Worm (Caenorhabditis elegans) whole organism, L4 larva: ENCODE results near the gene sedl-1.

Source experiments
- D1046.2 ChIP-seq: fragments of 200-800 bp; sonication (Bioruptor generic); IDR thresholded peaks from 2 replicates; pipeline ENCODE4 v1.3.6; 2022; ENCODE audit warnings: missing genetic modification characterization, missing compliant biosample characterization
- F10B5.3 ChIP-seq: sonication (generic microtip); optimal IDR thresholded peaks from 2 replicates; lab custom pipeline; 2016; ENCODE audit warnings: mild to moderate bottlenecking, missing genetic modification characterization, missing compliant biosample characterization
- F26F4.8 ChIP-seq: fragments of 200-800 bp; sonication (Bioruptor generic); conservative IDR thresholded peaks from 2 replicates; pipeline ENCODE4 v1.3.6; 2022; ENCODE audit warnings: missing genetic modification characterization, missing compliant biosample characterization
- F49E8.2 ChIP-seq: sonication (generic microtip); optimal IDR thresholded peaks from 2 replicates; lab custom pipeline; 2016; ENCODE audit warnings: missing compliant biosample characterization, mild to moderate bottlenecking, missing genetic modification characterization, borderline replicate concordance
- R02D3.7 ChIP-seq: fragments of 150-350 bp; sonication (generic microtip); optimal IDR thresholded peaks from 3 replicates; lab custom pipeline; 2014; ENCODE audit warnings: missing biosample characterization, missing genetic modification characterization
- Y105C5A.15 ChIP-seq: fragments of 200-800 bp; sonication (Bioruptor generic); IDR thresholded peaks from 2 replicates; pipeline ENCODE4 v1.3.6; 2022; ENCODE audit warnings: missing genetic modification characterization, missing compliant biosample characterization
- Y48G9A.11 ChIP-seq: fragments of 200-800 bp; sonication (Bioruptor generic); IDR thresholded peaks from 2 replicates; pipeline ENCODE4 v1.3.6; 2022; ENCODE audit warnings: missing genetic modification reagents, missing genetic modification characterization, missing compliant biosample characterization
- Y75B8A.6 ChIP-seq: fragments of 200-800 bp; sonication (Bioruptor generic); IDR thresholded peaks from 2 replicates; pipeline ENCODE4 v1.3.6; 2022; ENCODE audit warnings: missing genetic modification reagents, missing genetic modification characterization, missing compliant biosample characterization
- ZK337.2 ChIP-seq: fragments of 200-800 bp; sonication (Bioruptor generic); IDR thresholded peaks from 2 replicates; pipeline ENCODE4 v1.3.6; 2022; ENCODE audit warnings: missing genetic modification reagents, missing genetic modification characterization, missing compliant biosample characterization
- ZK546.5 ChIP-seq, 2 experiments: sonication (generic microtip); optimal IDR thresholded peaks; 2 replicates each; lab custom pipeline; 2017; ENCODE audit warnings: missing biosample characterization in 2 of 2, missing genetic modification characterization in 2 of 2
- aha-1 ChIP-seq: fragments of 150-350 bp; peaks from one replicate; lab custom pipeline; 2014; ENCODE audit warnings: missing biosample characterization, missing genetic modification characterization
- ceh-28 ChIP-seq: fragments of 150-350 bp; optimal IDR thresholded peaks from 2 replicates; lab custom pipeline; 2014; ENCODE audit warnings: missing biosample characterization, missing genetic modification reagents, missing genetic modification characterization
- ceh-62 ChIP-seq: sonication (generic microtip); optimal IDR thresholded peaks from 2 replicates; lab custom pipeline; 2017; ENCODE audit warnings: missing biosample characterization, missing genetic modification characterization
- ceh-82 ChIP-seq: sonication (generic microtip); optimal IDR thresholded peaks from 2 replicates; lab custom pipeline; 2017; ENCODE audit warnings: missing biosample characterization, missing genetic modification characterization
- cey-2 ChIP-seq: sonication (generic microtip); optimal IDR thresholded peaks from 3 replicates; lab custom pipeline; 2017; ENCODE audit warnings: missing genetic modification characterization, mild to moderate bottlenecking, missing compliant biosample characterization, antibody characterized with exemption, borderline replicate concordance; ENCODE audit not compliant: insufficient read depth
- ctbp-1 ChIP-seq: fragments of 200-800 bp; sonication (Bioruptor generic); IDR thresholded peaks from 2 replicates; pipeline ENCODE4 v1.3.6; 2022; ENCODE audit warnings: missing genetic modification reagents, missing genetic modification characterization, missing compliant biosample characterization
- daf-12 ChIP-seq: fragments of 150-350 bp; optimal IDR thresholded peaks from 2 replicates; lab custom pipeline; 2014; ENCODE audit warnings: missing biosample characterization, missing genetic modification reagents, missing genetic modification characterization
- daf-8 ChIP-seq: fragments of 200-800 bp; sonication (Bioruptor generic); IDR thresholded peaks from 2 replicates; pipeline ENCODE4 v1.3.6; 2022; ENCODE audit warnings: missing genetic modification characterization, missing compliant biosample characterization
- dmd-6 ChIP-seq: fragments of 200-800 bp; sonication (Bioruptor generic); IDR thresholded peaks from 2 replicates; pipeline ENCODE4 v1.3.6; 2022; ENCODE audit warnings: missing genetic modification reagents, missing genetic modification characterization, missing compliant biosample characterization
- dpl-1 ChIP-seq: fragments of 150-350 bp; optimal IDR thresholded peaks from 2 replicates; lab custom pipeline; 2014; ENCODE audit warnings: missing biosample characterization, missing genetic modification reagents, missing genetic modification characterization
- fkh-10 ChIP-seq: fragments of 150-350 bp; optimal IDR thresholded peaks from 2 replicates; lab custom pipeline; 2014; ENCODE audit warnings: missing biosample characterization, missing genetic modification reagents, missing genetic modification characterization
- gei-8 ChIP-seq: fragments of 200-800 bp; sonication (Bioruptor generic); optimal IDR thresholded peaks from 2 replicates; lab custom pipeline; 2018; ENCODE audit warnings: mild to moderate bottlenecking, missing genetic modification characterization, missing compliant biosample characterization
- hlh-11 ChIP-seq: fragments of 200-800 bp; sonication (Bioruptor generic); optimal IDR thresholded peaks from 2 replicates; lab custom pipeline; 2018; ENCODE audit warnings: mild to moderate bottlenecking, missing genetic modification characterization, missing compliant biosample characterization
- hlh-30 ChIP-seq: sonication (generic microtip); optimal IDR thresholded peaks from 2 replicates; lab custom pipeline; 2017; ENCODE audit warnings: antibody characterized with exemption, mild to moderate bottlenecking, missing genetic modification characterization, missing compliant biosample characterization; ENCODE audit not compliant: insufficient read depth
- hmg-1.1 ChIP-seq: fragments of 200-800 bp; sonication (Bioruptor generic); IDR thresholded peaks from 2 replicates; pipeline ENCODE4 v1.3.6; 2022; ENCODE audit warnings: missing genetic modification reagents, missing genetic modification characterization, missing compliant biosample characterization
- jun-1 ChIP-seq: fragments of 150-350 bp; optimal IDR thresholded peaks from 2 replicates; lab custom pipeline; 2014; ENCODE audit warnings: missing biosample characterization, missing genetic modification reagents, missing genetic modification characterization
- lin-29 ChIP-seq: fragments of 200-800 bp; sonication (Bioruptor generic); IDR thresholded peaks from 2 replicates; pipeline ENCODE4 v1.3.6; 2022; ENCODE audit warnings: missing genetic modification reagents, missing genetic modification characterization, missing compliant biosample characterization
- lin-39 ChIP-seq: fragments of 150-350 bp; optimal IDR thresholded peaks from 2 replicates; lab custom pipeline; 2014; ENCODE audit warnings: missing biosample characterization, missing genetic modification reagents, missing genetic modification characterization
- madf-9 ChIP-seq: fragments of 200-800 bp; sonication (Bioruptor generic); conservative IDR thresholded peaks from 2 replicates; pipeline ENCODE4 v1.3.6; 2022; ENCODE audit warnings: missing genetic modification reagents, missing genetic modification characterization, missing compliant biosample characterization
- mep-1 ChIP-seq: fragments of 150-350 bp; sonication (generic microtip); optimal IDR thresholded peaks from 3 replicates; lab custom pipeline; 2014; ENCODE audit warnings: missing biosample characterization, missing genetic modification characterization
- mes-2 ChIP-seq: sonication (generic microtip); optimal IDR thresholded peaks from 2 replicates; lab custom pipeline; 2016; ENCODE audit warnings: missing genotype, mild to moderate bottlenecking, missing genetic modification characterization, missing compliant biosample characterization; ENCODE audit not compliant: poor library complexity, severe bottlenecking
- mxl-3 ChIP-seq: fragments of 200-800 bp; sonication (Bioruptor generic); optimal IDR thresholded peaks from 2 replicates; lab custom pipeline; 2018; ENCODE audit warnings: mild to moderate bottlenecking, missing genetic modification characterization, missing compliant biosample characterization
- nhr-111 ChIP-seq: fragments of 200-800 bp; sonication (Bioruptor generic); optimal IDR thresholded peaks from 2 replicates; lab custom pipeline; 2018; ENCODE audit warnings: mild to moderate bottlenecking, missing genetic modification characterization, missing compliant biosample characterization
- nhr-237 ChIP-seq: sonication (generic microtip); optimal IDR thresholded peaks from 2 replicates; lab custom pipeline; 2017; ENCODE audit warnings: missing biosample characterization, missing genetic modification characterization
- nhr-25 ChIP-seq: sonication (generic microtip); optimal IDR thresholded peaks from 2 replicates; lab custom pipeline; 2017; ENCODE audit warnings: missing genetic modification characterization, mild to moderate bottlenecking, missing compliant biosample characterization, antibody characterized with exemption, moderate library complexity, borderline replicate concordance; ENCODE audit not compliant: insufficient read depth
- nhr-28 ChIP-seq: fragments of 150-350 bp; optimal IDR thresholded peaks from 2 replicates; lab custom pipeline; 2014; ENCODE audit warnings: missing biosample characterization, missing genetic modification characterization
- nhr-41 ChIP-seq: fragments of 200-800 bp; sonication (Bioruptor generic); IDR thresholded peaks from 2 replicates; pipeline ENCODE4 v1.3.6; 2022; ENCODE audit warnings: missing genetic modification reagents, missing genetic modification characterization, missing compliant biosample characterization
- nhr-42 ChIP-seq: fragments of 200-800 bp; sonication (Bioruptor generic); IDR thresholded peaks from 2 replicates; pipeline ENCODE4 v1.3.6; 2022; ENCODE audit warnings: missing genetic modification characterization, missing compliant biosample characterization
- nhr-6 ChIP-seq: fragments of 150-350 bp; optimal IDR thresholded peaks from 2 replicates; lab custom pipeline; 2014; ENCODE audit warnings: missing biosample characterization, missing genetic modification characterization
- php-3 ChIP-seq: fragments of 200-800 bp; sonication (Bioruptor generic); IDR thresholded peaks from 2 replicates; pipeline ENCODE4 v1.3.6; 2022; ENCODE audit warnings: missing genetic modification reagents, missing genetic modification characterization, missing compliant biosample characterization
- pqm-1 ChIP-seq: sonication (generic microtip); optimal IDR thresholded peaks from 2 replicates; lab custom pipeline; 2017; ENCODE audit warnings: missing biosample characterization, missing genetic modification characterization
- rbr-2 ChIP-seq: sonication (generic microtip); optimal IDR thresholded peaks from 2 replicates; lab custom pipeline; 2016; ENCODE audit warnings: missing genotype, missing genetic modification characterization, missing compliant biosample characterization
- saeg-2 ChIP-seq: fragments of 200-800 bp; sonication (Bioruptor generic); IDR thresholded peaks from 2 replicates; pipeline ENCODE4 v1.3.6; 2022; ENCODE audit warnings: missing genetic modification reagents, missing genetic modification characterization, missing compliant biosample characterization
- set-16 ChIP-seq: fragments of 200-800 bp; sonication (Bioruptor generic); IDR thresholded peaks from 2 replicates; pipeline ENCODE4 v1.3.6; 2022; ENCODE audit warnings: missing genetic modification reagents, missing genetic modification characterization, missing compliant biosample characterization
- skn-1 ChIP-seq: fragments of 150-350 bp; optimal IDR thresholded peaks from 2 replicates; lab custom pipeline; 2014; ENCODE audit warnings: missing biosample characterization, missing genetic modification characterization
- snpc-4 ChIP-seq: fragments of 150-350 bp; optimal IDR thresholded peaks from 2 replicates; lab custom pipeline; 2014; ENCODE audit warnings: missing biosample characterization, missing genetic modification characterization
- tag-97 ChIP-seq: fragments of 200-800 bp; sonication (Bioruptor generic); IDR thresholded peaks from 2 replicates; pipeline ENCODE4 v1.3.6; 2022; ENCODE audit warnings: missing genetic modification characterization, missing compliant biosample characterization
- unc-39 ChIP-seq: sonication (generic microtip); optimal IDR thresholded peaks from 2 replicates; lab custom pipeline; 2017; ENCODE audit warnings: missing biosample characterization, missing genetic modification characterization
- zag-1 ChIP-seq: fragments of 150-350 bp; optimal IDR thresholded peaks from 2 replicates; lab custom pipeline; 2014; ENCODE audit warnings: missing biosample characterization, missing genetic modification characterization
- zfp-2 ChIP-seq: sonication (generic microtip); optimal IDR thresholded peaks from 2 replicates; lab custom pipeline; 2016; ENCODE audit warnings: mild to moderate bottlenecking, missing genetic modification characterization, missing compliant biosample characterization
- ztf-11 ChIP-seq: fragments of 150-350 bp; optimal IDR thresholded peaks from 2 replicates; lab custom pipeline; 2014; ENCODE audit warnings: missing biosample characterization, missing genetic modification characterization

sedl-1 gene

DNA sequence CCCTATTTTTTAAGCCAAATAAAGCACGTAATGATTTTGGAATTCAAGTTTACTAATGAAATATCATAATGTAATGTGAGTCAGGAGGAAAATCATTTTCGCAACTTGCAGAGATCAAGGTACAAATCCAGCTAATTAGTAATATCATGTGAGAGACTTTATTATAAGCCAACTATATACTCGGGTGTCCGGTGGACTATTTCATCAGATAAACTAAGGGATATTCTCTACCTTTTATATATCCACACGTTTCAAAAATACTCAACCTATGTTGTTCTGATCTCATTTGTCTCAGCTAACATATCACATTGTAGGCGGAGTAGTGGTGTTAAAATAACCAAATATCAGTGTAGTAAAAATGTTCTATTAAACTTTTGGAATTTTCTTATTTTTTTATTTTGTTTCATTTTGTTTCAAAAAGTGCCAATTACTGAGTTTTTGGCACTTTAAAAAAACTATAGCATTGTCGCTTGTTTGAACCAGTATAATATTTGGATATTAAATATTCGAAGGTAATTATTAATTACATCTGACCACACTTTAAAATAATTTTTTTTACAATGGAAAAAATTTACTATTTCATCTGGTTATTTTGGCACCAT is 50.6 kb downstream of the sedl-1 start (continued):
- TF ChIP-seq ceh-82 (tag; lab: Kevin White, UChicago) (no peak), dpl-1 (peak; percentile 58), madf-9 (peak; percentile 86), jun-1 (tag; lab: Kevin White, UChicago) (peak; percentile 95), nhr-28 (tag; lab: Kevin White, UChicago) (peak; percentile 77), zag-1 (tag; lab: Kevin White, UChicago) (peak; percentile 64), cey-2 (peak; percentile 65), aha-1 (tag; lab: Kevin White, UChicago) (peak; percentile 44), hlh-30 (tag; lab: Kevin White, UChicago) (peak; percentile 95), fkh-10 (GFP tag; lab: Kevin White, UChicago) (peak; percentile 77), R02D3.7 (tag; lab: Kevin White, UChicago) (no peak), ZK337.2 (GFP tag; lab: Robert Waterston, UW) (peak; percentile 79; the same call in 1 of the 2 replicates), nhr-41 (GFP tag; lab: Robert Waterston, UW) (no peak), tag-97 (GFP tag; lab: Robert Waterston, UW) (no peak), ctbp-1 (GFP tag; lab: Robert Waterston, UW) (peak; percentile 90), F26F4.8 (GFP tag; lab: Robert Waterston, UW) (no peak), set-16 (no peak), ceh-28 (tag; lab: Kevin White, UChicago) (peak; percentile 66), daf-8 (GFP tag; lab: Robert Waterston, UW) (no peak), mxl-3 (GFP tag; lab: Kevin White, UChicago) (peak; percentile 76), pqm-1 (tag; lab: Kevin White, UChicago) (peak; percentile 19), F49E8.2 (tag; lab: Kevin White, UChicago) (no peak), Y105C5A.15 (GFP tag; lab: Robert Waterston, UW) (0 out of 2 replicates have a peak, but pooled peaks have one; percentile 66), ZK546.5 (tag; optimal IDR thresholded peaks at IDR 0.05; lab: Kevin White, UChicago) (peak in 1 of 2 experiments; percentile 55), hlh-11 (peak; percentile 89), lin-29 (GFP tag; lab: Robert Waterston, UW) (peak; percentile 61; the same call in 1 of the 2 replicates), D1046.2 (GFP tag; lab: Robert Waterston, UW) (no peak), rbr-2 (peak; percentile 97), dmd-6 (GFP tag; lab: Robert Waterston, UW) (peak; percentile 88), hmg-1.1 (GFP tag; lab: Robert Waterston, UW) (peak; percentile 99), F10B5.3 (tag; lab: Kevin White, UChicago) (peak; percentile 83), mep-1 (tag; lab: Kevin White, UChicago) (peak; percentile 99), nhr-25 (tag; lab: Kevin White, UChicago) (peak; percentile 73), nhr-6 (tag; lab: Kevin White, UChicago) (peak; percentile 98), ceh-62 (tag; lab: Kevin White, UChicago) (no peak), zfp-2 (peak; percentile 65), unc-39 (no peak), Y48G9A.11 (GFP tag; lab: Robert Waterston, UW) (0 out of 2 replicates have a peak, but pooled peaks have one; percentile 29), gei-8 (GFP tag; lab: Kevin White, UChicago) (no peak), nhr-111 (GFP tag; lab: Kevin White, UChicago) (no peak), skn-1 (no peak), mes-2 (tag; lab: Kevin White, UChicago) (peak; percentile 87), nhr-237 (tag; lab: Kevin White, UChicago) (peak; percentile 78), Y75B8A.6 (GFP tag; lab: Robert Waterston, UW) (no peak), php-3 (GFP tag; lab: Robert Waterston, UW) (peak; percentile 87), daf-12 (tag; lab: Kevin White, UChicago) (no peak), saeg-2 (peak; percentile 81; the same call in 1 of the 2 replicates), lin-39 (tag; lab: Kevin White, UChicago) (peak; percentile 70), ztf-11 (no peak), snpc-4 (no peak), nhr-42 (GFP tag; lab: Robert Waterston, UW) (peak; percentile 96)
